Fruit fly (Drosophila melanogaster): Measurements from ENCODE around the gene mRpL22.

- TF ChIP-seq CG11617 (GFP tag; optimal IDR thresholded peaks at IDR 0.05) (no peak), CG7045 (GFP tag; optimal IDR thresholded peaks at IDR 0.05) (no peak), CG12768 (GFP tag; optimal IDR thresholded peaks at IDR 0.05) (no peak), CG7101 (tag; optimal IDR thresholded peaks at IDR 0.05) (no peak), toe (GFP tag; optimal IDR thresholded peaks at IDR 0.05) (no peak), kay (GFP tag; ENCODE audit: borderline replicate concordance) (peak; percentile 48), CG5204 (GFP tag; optimal IDR thresholded peaks at IDR 0.05) (no peak)
These were observed 5.5 kb upstream of the mRpL22 start for dm6 chrX:16778138-16778672.
